Worm (Caenorhabditis elegans): ENCODE measurements around the gene srx-51.

The srx-51 gene

ce11 chrV:15290995-15291394 lies 9.3 kb downstream of the srx-51 start, which contains the start of gene cyp-34A2:
cyp-34A2 (minus strand) TSS chrV:15291095.
- TF ChIP-seq nhr-12 (tag; optimal IDR thresholded peaks at IDR 0.05) (no peak), pqm-1 (tag; optimal IDR thresholded peaks at IDR 0.05) (peak; percentile 0)

- TF ChIP-seq R02D3.7 (tag; optimal IDR thresholded peaks at IDR 0.05) (no peak), nhr-43 (tag; optimal IDR thresholded peaks at IDR 0.05; ENCODE audit: poor library complexity, severe bottlenecking) (no peak), nhr-28 (tag; optimal IDR thresholded peaks at IDR 0.05) (no peak), mdl-1 (tag; optimal IDR thresholded peaks at IDR 0.05) (no peak), nhr-11 (tag; optimal IDR thresholded peaks at IDR 0.05) (no peak), fos-1 (tag; optimal IDR thresholded peaks at IDR 0.05) (no peak), nhr-237 (tag; optimal IDR thresholded peaks at IDR 0.05) (no peak), elt-3 (tag; optimal IDR thresholded peaks at IDR 0.05) (no peak), egl-27 (tag; optimal IDR thresholded peaks at IDR 0.05) (no peak), ama-1 (optimal IDR thresholded peaks at IDR 0.05) (no peak)
Observed at ce11 chrV:15293865-15294264, 12.2 kb downstream of the srx-51 start, which contains the start of gene str-96. str-96 (minus strand) TSS chrV:15293965.

DNA sequence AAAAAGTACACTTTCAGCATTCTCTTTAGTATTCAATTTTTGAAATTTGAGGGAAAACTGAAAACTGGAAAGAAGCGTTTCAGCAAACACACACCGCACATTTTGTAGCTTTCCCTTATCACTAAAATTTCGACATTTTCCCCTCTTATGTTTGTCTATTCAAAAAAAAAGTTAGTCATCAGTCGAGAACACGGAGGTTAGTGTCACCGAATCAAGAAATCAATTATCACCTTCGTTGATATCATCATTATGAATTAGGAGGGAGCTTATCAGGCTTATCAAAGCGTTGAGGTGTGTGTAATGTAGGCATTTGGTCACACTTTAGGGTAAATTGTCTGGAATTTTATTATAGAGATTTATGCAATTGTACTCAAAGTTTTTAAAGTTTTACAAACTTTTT lies 16.9 kb downstream of the srx-51 start, which contains the start of gene cpr-3:
Gene cpr-3 (minus strand): TSS at position 104 of the 400 bp plus-strand sequence.
- TF ChIP-seq pha-4 (tag; optimal IDR thresholded peaks at IDR 0.05) (peak; percentile 65), skn-1 (tag; optimal IDR thresholded peaks at IDR 0.05) (peak; percentile 81), R02D3.7 (tag; optimal IDR thresholded peaks at IDR 0.05) (no peak), unc-39 (tag; optimal IDR thresholded peaks at IDR 0.05) (no peak), jun-1 (tag; optimal IDR thresholded peaks at IDR 0.05) (peak; percentile 94), fos-1 (tag; optimal IDR thresholded peaks at IDR 0.05) (peak; percentile 52), nhr-67 (tag; optimal IDR thresholded peaks at IDR 0.05) (no peak), pqm-1 (tag; optimal IDR thresholded peaks at IDR 0.05) (peak; percentile 99), elt-2 (tag; optimal IDR thresholded peaks at IDR 0.05) (peak; percentile 99), lin-39 (tag; optimal IDR thresholded peaks at IDR 0.05) (no peak)

- no peak for TF ChIP-seq ceh-28 (tag; optimal IDR thresholded peaks at IDR 0.05)
- no peak for TF ChIP-seq fkh-2 (tag; optimal IDR thresholded peaks at IDR 0.05)
- TF ChIP-seq elt-3 (tag; optimal IDR thresholded peaks at IDR 0.05), result no peak
- no peak for TF ChIP-seq fos-1 (tag; optimal IDR thresholded peaks at IDR 0.05)
- TF ChIP-seq tbx-2 (tag; optimal IDR thresholded peaks at IDR 0.05), result no peak
- no peak for TF ChIP-seq aly-2 (tag; optimal IDR thresholded peaks at IDR 0.05)
- TF ChIP-seq zag-1 (tag; optimal IDR thresholded peaks at IDR 0.05), result no peak
- TF ChIP-seq pha-4 (tag; optimal IDR thresholded peaks at IDR 0.05), result no peak
- TF ChIP-seq elt-2 (tag; optimal IDR thresholded peaks at IDR 0.05), result no peak
- no peak for TF ChIP-seq nhr-237 (tag; optimal IDR thresholded peaks at IDR 0.05)
- TF ChIP-seq egl-5 (tag; optimal IDR thresholded peaks at IDR 0.05), result no peak
- no peak for TF ChIP-seq nhr-25 (tag; optimal IDR thresholded peaks at IDR 0.05)
- TF ChIP-seq skn-1 (tag; optimal IDR thresholded peaks at IDR 0.05), result no peak
- no peak for TF ChIP-seq mml-1 (tag; optimal IDR thresholded peaks at IDR 0.05)
- TF ChIP-seq sea-2 (GFP tag; optimal IDR thresholded peaks at IDR 0.05), result no peak
- TF ChIP-seq nfya-1 (tag; optimal IDR thresholded peaks at IDR 0.05; ENCODE audit: insufficient read depth), result no peak
Observed at ce11 chrV:15303625-15304024, 21.9 kb downstream of the srx-51 start, which contains the start of gene srx-48. srx-48 (minus strand) TSS chrV:15303725.

- TF ChIP-seq sea-2 (GFP tag; optimal IDR thresholded peaks at IDR 0.05), result no peak
- no peak for TF ChIP-seq aly-2 (tag; optimal IDR thresholded peaks at IDR 0.05)
- TF ChIP-seq fkh-10 (GFP tag; optimal IDR thresholded peaks at IDR 0.05), result no peak
- TF ChIP-seq eor-1 (tag; optimal IDR thresholded peaks at IDR 0.05), result no peak
- no peak for TF ChIP-seq ceh-82 (tag; optimal IDR thresholded peaks at IDR 0.05)
- no peak for TF ChIP-seq ZK546.5 (tag; optimal IDR thresholded peaks at IDR 0.05)
- TF ChIP-seq R02D3.7 (tag; optimal IDR thresholded peaks at IDR 0.05), result no peak
Observed at ce11 chrV:15305502-15305901, 23.8 kb downstream of the srx-51 start, which contains the start of gene T26H8.5. T26H8.5 (minus strand) TSS chrV:15305602.

DNA sequence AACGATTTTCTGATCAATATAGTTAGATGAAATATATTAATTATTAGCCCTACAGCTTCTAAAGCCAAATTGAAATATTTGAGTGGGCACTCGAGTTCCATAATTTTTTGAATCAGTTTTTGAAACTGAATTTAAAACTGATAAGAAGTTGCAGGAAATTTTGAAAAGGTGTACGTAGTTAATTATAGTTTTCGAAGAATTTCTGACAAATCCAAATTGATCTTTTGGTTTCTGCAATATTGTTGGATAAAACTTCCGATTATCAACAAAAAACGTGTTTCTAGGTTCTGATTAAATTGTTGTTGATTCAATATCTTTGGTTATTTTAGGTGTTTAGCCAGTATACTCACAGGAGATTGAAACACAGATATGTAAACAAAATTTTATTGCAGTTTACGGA lies 25.0 kb downstream of the srx-51 start, which contains the start of gene T26H8.4:
Gene T26H8.4 (minus strand): TSS at position 101 of the 400 bp plus-strand sequence.
- TF ChIP-seq ceh-16 (tag; optimal IDR thresholded peaks at IDR 0.05), result no peak
